Fruit fly (Drosophila melanogaster): Measurements from ENCODE around the gene CG1529.

The CG1529 gene

DNA sequence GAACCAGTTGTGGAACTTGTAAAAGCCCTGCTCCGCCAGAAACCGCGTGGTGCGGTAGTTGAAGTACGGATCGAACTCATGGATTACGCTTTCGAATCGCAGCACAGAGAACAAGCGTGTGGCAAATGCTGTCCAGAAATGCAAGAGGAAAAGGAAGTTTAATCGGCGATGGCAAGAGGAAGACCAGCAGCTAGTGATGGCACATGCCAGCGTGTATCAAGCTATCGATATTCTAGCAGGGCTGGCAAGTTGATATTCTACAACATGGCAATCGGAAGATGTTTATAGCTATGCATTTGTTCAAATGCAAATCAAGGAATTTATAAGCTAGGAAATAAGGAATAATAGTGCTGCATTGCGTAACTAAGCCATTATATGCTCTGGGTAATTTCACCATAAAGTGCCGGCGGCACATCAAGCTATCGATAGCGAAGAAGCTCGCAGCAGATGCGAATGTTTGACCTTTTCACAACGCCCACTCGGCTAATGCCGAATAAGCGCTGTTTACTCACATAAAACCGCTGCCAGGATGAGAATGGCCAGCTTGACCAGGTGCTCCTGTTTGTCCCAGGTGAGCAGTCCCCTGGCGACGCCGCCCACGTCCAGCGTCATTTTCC, 21.5 kb upstream of the CG1529 start (continued):
- TF ChIP-seq CG17568 (GFP tag; optimal IDR thresholded peaks at IDR 0.05): peak; percentile 73
- peak; percentile 46 for TF ChIP-seq CG10366 (GFP tag; IDR thresholded peaks at IDR 0.05)
- no peak for TF ChIP-seq lov (optimal IDR thresholded peaks at IDR 0.05)
- peak; percentile 85 for TF ChIP-seq lov (GFP tag; IDR thresholded peaks at IDR 0.05)
- peak; percentile 71 for TF ChIP-seq gcm2 (GFP tag; optimal IDR thresholded peaks at IDR 0.05)
- peak; percentile 48 for TF ChIP-seq wdn (GFP tag; IDR thresholded peaks at IDR 0.05)
- peak; percentile 55 for TF ChIP-seq CG9609 (GFP tag; optimal IDR thresholded peaks at IDR 0.05)
- peak; percentile 64 for TF ChIP-seq CG31441 (GFP tag; IDR thresholded peaks at IDR 0.05)
- TF ChIP-seq CG10565 (GFP tag; optimal IDR thresholded peaks at IDR 0.05): peak; percentile 14
- TF ChIP-seq ase (GFP tag; IDR thresholded peaks at IDR 0.05): 0 out of 3 replicates have a peak, but pooled peaks have one; percentile 51
- peak; percentile 87 for TF ChIP-seq CG1603 (tag; optimal IDR thresholded peaks at IDR 0.05)
- TF ChIP-seq HmgZ (tag; optimal IDR thresholded peaks at IDR 0.05): peak; percentile 87
- TF ChIP-seq CG11560 (tag; IDR thresholded peaks at IDR 0.05): 0 out of 3 replicates have a peak, but pooled peaks have one; percentile 35
- peak; percentile 74; the same call in 2 of the 3 replicates for TF ChIP-seq ken (GFP tag; IDR thresholded peaks at IDR 0.05)
- peak; percentile 81; the same call in 2 of the 3 replicates for TF ChIP-seq sr (GFP tag; IDR thresholded peaks at IDR 0.05)
- peak; percentile 73 for TF ChIP-seq pfk (GFP tag; optimal IDR thresholded peaks at IDR 0.05)
- TF ChIP-seq ap (GFP tag; IDR thresholded peaks at IDR 0.05): no peak
- TF ChIP-seq ATbp (GFP tag; optimal IDR thresholded peaks at IDR 0.05): peak; percentile 76
- TF ChIP-seq Ssrp (tag; optimal IDR thresholded peaks at IDR 0.05): peak; percentile 1
- peak; percentile 61 for TF ChIP-seq emc (GFP tag; optimal IDR thresholded peaks at IDR 0.05)
- peak; percentile 31 for TF ChIP-seq CG6254 (GFP tag; optimal IDR thresholded peaks at IDR 0.05)
- no peak; the same call in 2 of the 3 replicates for TF ChIP-seq zen2 (GFP tag; IDR thresholded peaks at IDR 0.05; ENCODE audit: partially characterized antibody)
- peak; percentile 68 for TF ChIP-seq CG13894 (tag; optimal IDR thresholded peaks at IDR 0.05)
- peak; percentile 83 for TF ChIP-seq onecut (GFP tag; IDR thresholded peaks at IDR 0.05)
- peak; percentile 18 for TF ChIP-seq psq (GFP tag; optimal IDR thresholded peaks at IDR 0.05)
- peak; percentile 48 for TF ChIP-seq CG10979 (tag; optimal IDR thresholded peaks at IDR 0.05)
- peak; percentile 13 for TF ChIP-seq TFAM (GFP tag; optimal IDR thresholded peaks at IDR 0.05)
- TF ChIP-seq CG6689 (GFP tag; IDR thresholded peaks at IDR 0.05): peak; percentile 24; the same call in 1 of the 2 replicates
- peak; percentile 88 for TF ChIP-seq CrebB (tag; optimal IDR thresholded peaks at IDR 0.05)
- peak; percentile 87 for TF ChIP-seq ash1 (GFP tag; optimal IDR thresholded peaks at IDR 0.05)
- no peak for TF ChIP-seq da (GFP tag; optimal IDR thresholded peaks at IDR 0.05)
- TF ChIP-seq CG17328 (GFP tag; IDR thresholded peaks at IDR 0.05): peak; percentile 78
- peak; percentile 47 for TF ChIP-seq az2 (GFP tag; optimal IDR thresholded peaks at IDR 0.05)
- TF ChIP-seq Xbp1 (GFP tag; optimal IDR thresholded peaks at IDR 0.05): peak; percentile 73
- TF ChIP-seq Myb (GFP tag; optimal IDR thresholded peaks at IDR 0.05): peak; percentile 49
- peak; percentile 45 for TF ChIP-seq CG8290 (GFP tag; optimal IDR thresholded peaks at IDR 0.05)
- peak; percentile 46 to 94 for TF ChIP-seq CG8290 (tag; optimal IDR thresholded peaks at IDR 0.05)
- no peak for TF ChIP-seq CG1832 (GFP tag; optimal IDR thresholded peaks at IDR 0.05)
- TF ChIP-seq rib (GFP tag; IDR thresholded peaks at IDR 0.05): peak; percentile 61
- peak; percentile 85 for TF ChIP-seq Dbx (GFP tag; IDR thresholded peaks at IDR 0.05)
- no peak for TF ChIP-seq prd (optimal IDR thresholded peaks at IDR 0.05)
- peak; percentile 61 for TF ChIP-seq prd (GFP tag; IDR thresholded peaks at IDR 0.05)
- peak; percentile 17 for TF ChIP-seq grn (GFP tag; optimal IDR thresholded peaks at IDR 0.05)
- TF ChIP-seq CG7357 (GFP tag; IDR thresholded peaks at IDR 0.05): 0 out of 3 replicates have a peak, but pooled peaks have one; percentile 31
- TF ChIP-seq dysf (GFP tag; IDR thresholded peaks at IDR 0.05): peak; percentile 63; the same call in 2 of the 3 replicates
- peak; percentile 93 for TF ChIP-seq caup (GFP tag; optimal IDR thresholded peaks at IDR 0.05; ENCODE audit: severe bottlenecking)
- no peak for TF ChIP-seq tx (GFP tag; optimal IDR thresholded peaks at IDR 0.05)
- TF ChIP-seq repo (GFP tag; optimal IDR thresholded peaks at IDR 0.05): peak; percentile 61
- TF ChIP-seq PHDP (tag; optimal IDR thresholded peaks at IDR 0.05): peak; percentile 78
- TF ChIP-seq CG10209 (GFP tag; optimal IDR thresholded peaks at IDR 0.05): peak; percentile 70
- peak; percentile 45 for TF ChIP-seq CG8765 (GFP tag; IDR thresholded peaks at IDR 0.05)

Measured in whole organism, embryonic.